Fruit fly (Drosophila melanogaster) whole organism, embryonic: Measurements from ENCODE around the gene Cog2.
A peak's percentile ranks its signal among the peaks of the same experiment; 100 is the strongest.

Source experiments
- CG10147 ChIP-seq: fragments of 200-800 bp; sonication (Bioruptor generic); optimal IDR thresholded peaks from 2 replicates; lab custom pipeline; 2019; ENCODE audit warnings: missing biosample characterization, mild to moderate bottlenecking, missing genetic modification characterization, moderate library complexity
- CG10209 ChIP-seq: fragments of 200-800 bp; sonication (Bioruptor generic); optimal IDR thresholded peaks from 3 replicates; lab custom pipeline; 2017; ENCODE audit warnings: missing biosample characterization, mild to moderate bottlenecking, missing genetic modification characterization, missing genetic modification reagents
- CG12219 ChIP-seq: fragments of 200-800 bp; sonication (Bioruptor generic); optimal IDR thresholded peaks from 3 replicates; lab custom pipeline; 2018; ENCODE audit warnings: missing biosample characterization, mild to moderate bottlenecking, missing genetic modification characterization
- CG13287 ChIP-seq: fragments of 200-800 bp; sonication (Bioruptor generic); IDR thresholded peaks from 2 replicates; pipeline ENCODE4 v1.3.6; 2022; ENCODE audit warnings: missing biosample characterization, missing genetic modification characterization; ENCODE audit not compliant: partially characterized antibody
- CG13424 ChIP-seq: fragments of 200-800 bp; sonication (Bioruptor generic); optimal IDR thresholded peaks from 2 replicates; lab custom pipeline; 2019; ENCODE audit warnings: missing biosample characterization, mild to moderate bottlenecking, missing genetic modification characterization, moderate library complexity
- CG14050 ChIP-seq: fragments of 200-800 bp; sonication (Bioruptor generic); IDR thresholded peaks from 3 replicates; pipeline ENCODE4 v1.3.6; 2022; ENCODE audit warnings: missing biosample characterization, missing genetic modification characterization
- CG14860 ChIP-seq: fragments of 200-800 bp; sonication (Bioruptor generic); IDR thresholded peaks from 3 replicates; pipeline ENCODE4 v1.3.6; 2022; ENCODE audit warnings: missing biosample characterization, missing genetic modification characterization; ENCODE audit not compliant: partially characterized antibody
- CG16815 ChIP-seq: fragments of 200-800 bp; sonication (Bioruptor generic); optimal IDR thresholded peaks from 3 replicates; lab custom pipeline; 2017; ENCODE audit warnings: missing biosample characterization, mild to moderate bottlenecking, missing genetic modification characterization
- CG17829 ChIP-seq: fragments of 200-800 bp; optimal IDR thresholded peaks from 2 replicates; lab custom pipeline; 2019; ENCODE audit warnings: missing biosample characterization, mild to moderate bottlenecking, missing genetic modification characterization, moderate library complexity
- CG2875 ChIP-seq: fragments of 200-800 bp; sonication (Bioruptor generic); optimal IDR thresholded peaks from 2 replicates; lab custom pipeline; 2017; ENCODE audit warnings: missing biosample characterization, mild to moderate bottlenecking, missing genetic modification characterization, missing genetic modification reagents
- CG30020 ChIP-seq: fragments of 200-800 bp; optimal IDR thresholded peaks from 2 replicates; lab custom pipeline; 2019; ENCODE audit warnings: missing biosample characterization, mild to moderate bottlenecking, missing genetic modification characterization, moderate library complexity
- CG7556 ChIP-seq: fragments of 200-800 bp; sonication (Bioruptor generic); optimal IDR thresholded peaks from 2 replicates; lab custom pipeline; 2017; ENCODE audit warnings: missing biosample characterization, mild to moderate bottlenecking, missing genetic modification characterization
- CoRest ChIP-seq: fragments of 200-800 bp; sonication (Bioruptor generic); optimal IDR thresholded peaks from 3 replicates; lab custom pipeline; 2018; ENCODE audit warnings: missing biosample characterization, mild to moderate bottlenecking, missing genetic modification characterization, moderate library complexity
- Dp ChIP-seq: fragments of 200-800 bp; sonication (Bioruptor generic); optimal IDR thresholded peaks from 2 replicates; lab custom pipeline; 2018; ENCODE audit warnings: missing biosample characterization, mild to moderate bottlenecking, missing genetic modification characterization, moderate library complexity
- Dref ChIP-seq: fragments of 200-800 bp; sonication (Bioruptor generic); IDR thresholded peaks from 2 replicates; pipeline ENCODE4 v1.3.6; 2022; ENCODE audit warnings: missing biosample characterization, missing genetic modification characterization
- Eip74EF ChIP-seq, 2 experiments: fragments of 200-800 bp in 1 of 2; fragments of >200 bp in 1 of 2; sonication (Bioruptor generic) in 1 of 2; optimal IDR thresholded peaks; 2 replicates each; lab custom pipeline; 2017 to 2019; ENCODE audit warnings: missing biosample characterization in 2 of 2, missing genetic modification characterization in 2 of 2, mild to moderate bottlenecking in 1 of 2, moderate library complexity in 1 of 2
- HLHmδ ChIP-seq: fragments of 200-800 bp; sonication (Bioruptor generic); optimal IDR thresholded peaks from 2 replicates; lab custom pipeline; 2018; ENCODE audit warnings: missing biosample characterization, mild to moderate bottlenecking, missing genetic modification characterization, moderate library complexity
- HmgD ChIP-seq: fragments of 200-800 bp; sonication (Bioruptor generic); optimal IDR thresholded peaks from 3 replicates; lab custom pipeline; 2016; ENCODE audit warnings: missing biosample characterization, missing genetic modification characterization
- Myb ChIP-seq: fragments of 200-800 bp; sonication (Bioruptor generic); optimal IDR thresholded peaks from 2 replicates; lab custom pipeline; 2016; ENCODE audit warnings: missing biosample characterization, missing genetic modification characterization
- Oaz ChIP-seq: fragments of 200-800 bp; sonication (Bioruptor generic); IDR thresholded peaks from 2 replicates; pipeline ENCODE4 v1.3.6; 2022; ENCODE audit warnings: missing biosample characterization, missing genetic modification characterization
- Oli ChIP-seq: fragments of 200-800 bp; sonication (Bioruptor generic); optimal IDR thresholded peaks from 2 replicates; lab custom pipeline; 2018; ENCODE audit warnings: missing biosample characterization, mild to moderate bottlenecking, missing genetic modification characterization, moderate library complexity
- PHDP ChIP-seq: fragments of 200-800 bp; sonication (Bioruptor generic); optimal IDR thresholded peaks from 3 replicates; lab custom pipeline; 2018; ENCODE audit warnings: missing biosample characterization, mild to moderate bottlenecking, missing genetic modification characterization, moderate library complexity
- Side ChIP-seq: fragments of 200-800 bp; sonication (Bioruptor generic); optimal IDR thresholded peaks from 2 replicates; lab custom pipeline; 2016; ENCODE audit warnings: missing biosample characterization, missing genetic modification characterization
- Sox102F ChIP-seq: fragments of 200-800 bp; sonication (Bioruptor generic); optimal IDR thresholded peaks from 2 replicates; lab custom pipeline; 2018; ENCODE audit warnings: missing biosample characterization, mild to moderate bottlenecking, missing genetic modification characterization, moderate library complexity
- bcd ChIP-seq: fragments of 200-800 bp; sonication (Bioruptor generic); optimal IDR thresholded peaks from 2 replicates; lab custom pipeline; 2017; ENCODE audit warnings: missing biosample characterization, mild to moderate bottlenecking, missing genetic modification characterization
- bsh ChIP-seq, 2 experiments: fragments of 200-800 bp; sonication (Bioruptor generic); optimal IDR thresholded peaks; 2 replicates each; lab custom pipeline; 2017 to 2018; ENCODE audit warnings: mild to moderate bottlenecking in 2 of 2, missing biosample characterization in 2 of 2, missing genetic modification characterization in 2 of 2, moderate library complexity in 1 of 2
- da ChIP-seq: fragments of 200-800 bp; sonication (Bioruptor generic); optimal IDR thresholded peaks from 2 replicates; lab custom pipeline; 2016; ENCODE audit warnings: missing biosample characterization, missing genetic modification characterization
- dpn ChIP-seq, 2 experiments: fragments of 200-800 bp; sonication (Bioruptor generic); optimal IDR thresholded peaks; 3 replicates each; lab custom pipeline; 2016; ENCODE audit warnings: missing biosample characterization in 2 of 2, missing genetic modification characterization in 2 of 2
- exex ChIP-seq: fragments of 200-800 bp; sonication (Bioruptor generic); optimal IDR thresholded peaks from 4 replicates; lab custom pipeline; 2018; ENCODE audit warnings: missing biosample characterization, mild to moderate bottlenecking, missing genetic modification characterization, moderate library complexity
- gcm ChIP-seq: fragments of 200-800 bp; sonication (Bioruptor generic); optimal IDR thresholded peaks from 2 replicates; lab custom pipeline; 2019; ENCODE audit warnings: missing biosample characterization, mild to moderate bottlenecking, missing genetic modification characterization, moderate library complexity
- kah ChIP-seq: fragments of 200-800 bp; sonication (Bioruptor generic); optimal IDR thresholded peaks from 2 replicates; lab custom pipeline; 2018; ENCODE audit warnings: missing biosample characterization, mild to moderate bottlenecking, missing genetic modification characterization
- kni ChIP-seq: fragments of 200-800 bp; sonication (Bioruptor generic); optimal IDR thresholded peaks from 3 replicates; lab custom pipeline; 2017; ENCODE audit warnings: mild to moderate bottlenecking, missing biosample characterization, missing genetic modification reagents, missing genetic modification characterization
- lola ChIP-seq, 3 experiments: fragments of >200 bp in 2 of 3; fragments of 200-800 bp in 1 of 3; sonication (Bioruptor generic) in 1 of 3; optimal IDR thresholded peaks; 2 replicates each; lab custom pipeline; 2017 to 2019; ENCODE audit warnings: missing biosample characterization in 3 of 3, missing genetic modification characterization in 3 of 3, mild to moderate bottlenecking in 1 of 3, moderate library complexity in 1 of 3
- pfk ChIP-seq: fragments of 200-800 bp; sonication (Bioruptor generic); optimal IDR thresholded peaks from 2 replicates; lab custom pipeline; 2018; ENCODE audit warnings: missing biosample characterization, mild to moderate bottlenecking, missing genetic modification characterization, moderate library complexity
- pho ChIP-seq: fragments of 200-800 bp; sonication (Bioruptor generic); optimal IDR thresholded peaks from 2 replicates; lab custom pipeline; 2016; ENCODE audit warnings: missing biosample characterization, missing genetic modification characterization
- phol ChIP-seq: fragments of 200-800 bp; sonication (Bioruptor generic); optimal IDR thresholded peaks from 3 replicates; lab custom pipeline; 2018; ENCODE audit warnings: missing biosample characterization, mild to moderate bottlenecking, missing genetic modification characterization, moderate library complexity
- prd ChIP-seq, 3 experiments: fragments of >200 bp in 2 of 3; fragments of 200-800 bp in 1 of 3; sonication (Bioruptor generic) in 1 of 3; optimal IDR thresholded peaks in 2 of 3; IDR thresholded peaks in 1 of 3; 2 replicates in 2 of 3; 3 replicates in 1 of 3; pipeline versions ENCODE4 v1.3.6 to Lab custom; 2017 to 2022; ENCODE audit warnings: missing biosample characterization in 1 of 3, missing genetic modification characterization in 1 of 3
- rib ChIP-seq: fragments of 200-800 bp; sonication (Bioruptor generic); IDR thresholded peaks from 2 replicates; pipeline ENCODE4 v1.3.6; 2022; ENCODE audit warnings: missing biosample characterization, missing genetic modification characterization
- row ChIP-seq: fragments of 200-800 bp; sonication (Bioruptor generic); IDR thresholded peaks from 3 replicates; pipeline ENCODE4 v1.3.6; 2022; ENCODE audit warnings: missing biosample characterization, missing genetic modification characterization
- sna ChIP-seq: fragments of 200-800 bp; sonication (Bioruptor generic); IDR thresholded peaks from 2 replicates; pipeline ENCODE4 v1.3.6; 2022; ENCODE audit warnings: missing biosample characterization, missing genetic modification characterization; ENCODE audit not compliant: partially characterized antibody
- so ChIP-seq: fragments of 200-800 bp; sonication (Bioruptor generic); IDR thresholded peaks from 3 replicates; pipeline ENCODE4 v1.3.6; 2022; ENCODE audit warnings: missing biosample characterization, missing genetic modification characterization
- sug ChIP-seq: fragments of 200-800 bp; optimal IDR thresholded peaks from 2 replicates; lab custom pipeline; 2019; ENCODE audit warnings: missing biosample characterization, mild to moderate bottlenecking, missing genetic modification characterization, moderate library complexity
- wor ChIP-seq: fragments of 200-800 bp; sonication (Bioruptor generic); IDR thresholded peaks from 2 replicates; pipeline ENCODE4 v1.3.6; 2022; ENCODE audit warnings: missing biosample characterization, missing genetic modification characterization
- zen ChIP-seq: fragments of 200-800 bp; sonication (Bioruptor generic); optimal IDR thresholded peaks from 3 replicates; lab custom pipeline; 2018; ENCODE audit warnings: missing biosample characterization, mild to moderate bottlenecking, missing genetic modification characterization, moderate library complexity
- zf30C ChIP-seq: fragments of 200-800 bp; sonication (Bioruptor generic); optimal IDR thresholded peaks from 3 replicates; lab custom pipeline; 2018; ENCODE audit warnings: missing biosample characterization, mild to moderate bottlenecking, missing genetic modification characterization

Gene Cog2

dm6 chr3R:15340052-15340732, 21.3 kb downstream of the Cog2 start, which contains the start of gene SerRS-m (continued):
- peak; percentile 18 for TF ChIP-seq CoRest (tag; lab: Kevin White, UChicago)
- peak in 1 of 3 experiments; percentile 9 for TF ChIP-seq lola (GFP tag; optimal IDR thresholded peaks at IDR 0.05; lab: Kevin White, UChicago)
- peak; percentile 17 for TF ChIP-seq PHDP (tag; lab: Kevin White, UChicago)
- peak; percentile 68 for TF ChIP-seq Myb (GFP tag; lab: Kevin White, UChicago)
- TF ChIP-seq CG7556 (GFP tag; lab: Kevin White, UChicago): peak; percentile 22
- no peak for TF ChIP-seq rib
- peak; percentile 15 for TF ChIP-seq CG17829 (tag; lab: Kevin White, UChicago)
- TF ChIP-seq CG2875 (GFP tag; lab: Kevin White, UChicago): peak; percentile 26
- no peak for TF ChIP-seq row
- peak in 1 of 2 experiments; percentile 62 for TF ChIP-seq bsh (GFP tag; optimal IDR thresholded peaks at IDR 0.05; lab: Kevin White, UChicago)
- peak; percentile 11 for TF ChIP-seq zf30C (GFP tag; lab: Kevin White, UChicago)
- TF ChIP-seq pho (GFP tag; lab: Kevin White, UChicago): peak; percentile 1
- TF ChIP-seq CG13287 (GFP tag; lab: Robert Waterston, UW): peak; percentile 33
- peak; percentile 13 for TF ChIP-seq Oli (tag; lab: Kevin White, UChicago)
- no peak for TF ChIP-seq CG30020
- peak; percentile 17 for TF ChIP-seq kni (GFP tag; lab: Kevin White, UChicago)
- TF ChIP-seq dpn (GFP tag; optimal IDR thresholded peaks at IDR 0.05; lab: Kevin White, UChicago): peak in 1 of 2 experiments; percentile 7
- TF ChIP-seq sna (GFP tag; lab: Robert Waterston, UW): 0 out of 2 replicates have a peak, but pooled peaks have one; percentile 25
- peak; percentile 32 for TF ChIP-seq phol (tag; lab: Kevin White, UChicago)
- TF ChIP-seq Side (GFP tag; lab: Kevin White, UChicago): no peak
- TF ChIP-seq CG14050 (GFP tag; lab: Robert Waterston, UW): no peak
- no peak for TF ChIP-seq prd (optimal IDR thresholded peaks at IDR 0.05; lab: Kevin White, UChicago)
- TF ChIP-seq prd (GFP tag; IDR thresholded peaks at IDR 0.05; lab: Robert Waterston, UW): peak; percentile 21; the same call in 1 of the 3 replicates
- peak; percentile 25 for TF ChIP-seq Dp
- no peak for TF ChIP-seq wor (GFP tag; lab: Robert Waterston, UW)
- peak; percentile 15 for TF ChIP-seq CG13424 (tag; lab: Kevin White, UChicago)
- TF ChIP-seq Dref (GFP tag; lab: Robert Waterston, UW): peak; percentile 45
- TF ChIP-seq CG14860: no peak
- TF ChIP-seq kah (GFP tag; lab: Kevin White, UChicago): no peak
- TF ChIP-seq CG10209 (GFP tag; lab: Kevin White, UChicago): peak; percentile 3
- peak; percentile 29 for TF ChIP-seq gcm (GFP tag; lab: Kevin White, UChicago)
- TF ChIP-seq pfk (GFP tag; lab: Kevin White, UChicago): no peak

- peak; percentile 82 for TF ChIP-seq exex (tag; lab: Kevin White, UChicago)
- peak; percentile 84 for TF ChIP-seq sug (tag; lab: Kevin White, UChicago)
- TF ChIP-seq CG10147 (GFP tag; lab: Kevin White, UChicago): no peak
These were observed 22.3 kb downstream of the Cog2 start for dm6 chr3R:15339111-15339510.

dm6 chr3R:15332994-15333393, 28.5 kb downstream of the Cog2 start, which contains the start of the genes Fkbp39 and Cyfip:
Gene Fkbp39, minus strand, starts transcription at chr3R:15333133.
Gene Cyfip, plus strand, starts transcription at chr3R:15333266.
- TF ChIP-seq row: peak; percentile 44; the same call in 2 of the 3 replicates
- TF ChIP-seq Oaz: no peak
- TF ChIP-seq CG16815: no peak
- no peak for TF ChIP-seq Eip74EF (GFP tag; optimal IDR thresholded peaks at IDR 0.05; lab: Kevin White, UChicago)
- TF ChIP-seq da: peak; percentile 51
- TF ChIP-seq HLHmδ (GFP tag; lab: Kevin White, UChicago): peak; percentile 17
- TF ChIP-seq zen (tag; lab: Kevin White, UChicago): peak; percentile 54
- TF ChIP-seq bcd: no peak
- no peak for TF ChIP-seq so (GFP tag; lab: Robert Waterston, UW)
- TF ChIP-seq Sox102F (GFP tag; lab: Kevin White, UChicago): no peak
- TF ChIP-seq HmgD: peak; percentile 87
- no peak for TF ChIP-seq CG12219 (GFP tag; lab: Kevin White, UChicago)
